Fruit fly (Drosophila melanogaster): ENCODE measurements around the gene CG13731.

dm6 chr3L:17344596-17344995 is 44.2 kb downstream of the CG13731 start, which contains the start of gene brv2:
- TF ChIP-seq usp (GFP tag; optimal IDR thresholded peaks at IDR 0.05): no peak
- no peak for TF ChIP-seq EcR (GFP tag; optimal IDR thresholded peaks at IDR 0.05)

All from whole organism.